Fruit fly (Drosophila melanogaster) whole organism: ENCODE results near the gene CG12224.
A peak's percentile ranks its signal among the peaks of the same experiment; 100 is the strongest.

Experiments
- CG8478 ChIP-seq: fragments of >200 bp; optimal IDR thresholded peaks from 2 replicates; lab custom pipeline; 2018; ENCODE audit warnings: inconsistent platforms
- Dll ChIP-seq: fragments of >200 bp; optimal IDR thresholded peaks from 2 replicates; lab custom pipeline; 2017
- EcR ChIP-seq, 2 experiments: fragments of >200 bp; optimal IDR thresholded peaks; 2 replicates each; lab custom pipeline; 2017; ENCODE audit warnings: missing biosample characterization in 2 of 2, missing genetic modification characterization in 2 of 2, missing genetic modification reagents in 2 of 2
- pan ChIP-seq: fragments of >200 bp; optimal IDR thresholded peaks from 2 replicates; lab custom pipeline; 2017
- psq ChIP-seq: fragments of >200 bp; optimal IDR thresholded peaks from 2 replicates; lab custom pipeline; 2017
- usp ChIP-seq: fragments of >200 bp; optimal IDR thresholded peaks from 2 replicates; lab custom pipeline; 2017; ENCODE audit warnings: missing biosample characterization, missing genetic modification characterization, mixed read lengths

CG12224 gene

DNA sequence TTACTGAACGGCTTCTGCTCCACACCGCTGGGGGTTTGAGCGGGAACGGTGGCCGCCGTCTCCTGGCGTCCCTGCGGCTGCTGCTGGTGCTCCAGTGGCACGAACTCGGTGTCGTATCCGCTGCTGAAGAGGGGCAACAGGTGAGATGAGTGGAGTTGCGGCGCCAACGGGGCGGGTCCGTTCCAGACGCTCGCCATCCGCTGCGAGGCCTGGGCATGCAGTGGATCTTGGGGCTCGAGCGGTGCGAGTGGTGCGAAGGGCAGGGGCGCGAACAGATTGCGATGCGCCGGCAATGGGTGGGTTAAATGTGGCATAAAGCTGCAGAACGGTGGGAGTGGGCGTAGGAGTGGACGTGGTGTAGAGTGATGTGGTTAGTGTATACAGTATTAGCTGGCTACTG is 7.3 kb upstream of the CG12224 start:
- no peak for TF ChIP-seq CG8478
- no peak for TF ChIP-seq EcR (GFP tag; optimal IDR thresholded peaks at IDR 0.05; lab: Kevin White, UChicago)
- no peak for TF ChIP-seq usp (GFP tag; lab: Kevin White, UChicago)
- no peak for TF ChIP-seq pan (lab: Kevin White, UChicago)
- no peak for TF ChIP-seq Dll (lab: Kevin White, UChicago)
- no peak for TF ChIP-seq psq (lab: Kevin White, UChicago)

DNA sequence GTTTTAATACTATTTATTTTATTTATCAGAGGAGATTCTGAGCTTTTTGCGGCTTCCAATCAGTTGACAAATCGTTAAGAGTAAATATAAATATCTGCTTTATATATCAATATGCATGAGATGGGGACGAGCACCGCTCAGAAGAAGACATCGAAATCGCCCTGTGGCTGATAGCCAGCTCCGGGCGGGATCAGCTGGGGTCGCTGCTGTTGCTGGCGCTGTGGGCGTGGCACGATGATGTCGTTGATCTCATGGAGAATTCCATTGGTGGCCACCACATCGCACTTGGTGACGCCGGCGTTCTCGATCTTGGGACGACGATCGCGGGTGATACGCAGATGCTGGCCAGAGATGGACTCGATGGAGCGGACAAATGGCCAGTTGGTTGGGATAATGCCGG is 3.0 kb upstream of the CG12224 start:
- no peak for TF ChIP-seq psq (lab: Kevin White, UChicago)
- no peak for TF ChIP-seq EcR (GFP tag; optimal IDR thresholded peaks at IDR 0.05; lab: Kevin White, UChicago)
- TF ChIP-seq pan (lab: Kevin White, UChicago) = no peak
- no peak for TF ChIP-seq Dll (lab: Kevin White, UChicago)
- TF ChIP-seq CG8478 = no peak
- TF ChIP-seq usp (GFP tag; lab: Kevin White, UChicago) = no peak

DNA sequence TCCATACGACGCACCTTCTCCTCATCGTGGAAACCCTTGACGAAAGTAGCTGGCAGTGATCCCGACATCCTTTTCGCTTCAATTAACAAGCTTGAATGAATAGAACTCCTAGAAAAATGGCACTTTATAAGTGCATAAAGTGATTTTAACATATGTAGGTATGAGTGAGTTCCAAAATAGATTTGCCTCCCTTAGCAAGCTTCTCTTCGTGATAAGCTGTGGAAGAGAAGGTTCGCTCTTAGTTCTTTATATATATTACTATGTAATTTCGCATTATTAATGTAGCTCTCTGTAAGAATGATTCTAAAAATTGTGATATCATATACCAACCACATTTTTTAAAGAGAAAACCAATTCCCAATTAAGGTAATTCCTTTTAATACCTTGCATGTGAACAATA is 2.6 kb upstream of the CG12224 start, which contains the start of gene CG3397:
TSS of gene CG3397 (minus strand) at position 101 of the 400 bp plus-strand sequence.
- TF ChIP-seq pan (lab: Kevin White, UChicago) (no peak), usp (GFP tag; lab: Kevin White, UChicago) (no peak), EcR (GFP tag; optimal IDR thresholded peaks at IDR 0.05; lab: Kevin White, UChicago) (no peak), Dll (lab: Kevin White, UChicago) (no peak), psq (lab: Kevin White, UChicago) (no peak), CG8478 (no peak)

DNA sequence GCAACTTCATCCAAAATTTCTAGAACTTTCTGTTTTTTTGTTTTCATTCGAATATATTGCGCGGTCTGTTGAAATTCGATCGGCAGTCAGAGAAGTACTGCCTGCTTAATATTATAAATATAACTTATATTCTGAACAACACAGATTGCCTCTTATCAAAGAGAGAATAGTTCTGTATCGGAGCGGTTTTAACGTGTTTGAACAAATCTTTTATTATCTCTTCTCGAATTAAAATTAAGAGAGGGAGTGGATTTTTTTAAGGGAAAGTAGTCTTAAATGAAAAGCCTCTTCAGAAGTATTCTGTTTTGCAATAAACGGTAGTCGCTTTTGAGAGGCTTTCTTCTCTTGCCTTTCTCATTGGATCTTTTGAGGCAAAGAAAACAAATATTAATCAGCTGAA is 685 bp upstream of the CG12224 start:
- TF ChIP-seq Dll (lab: Kevin White, UChicago) (no peak), pan (lab: Kevin White, UChicago) (no peak), EcR (GFP tag; optimal IDR thresholded peaks at IDR 0.05; lab: Kevin White, UChicago) (no peak), psq (lab: Kevin White, UChicago) (no peak), usp (GFP tag; lab: Kevin White, UChicago) (no peak), CG8478 (no peak)

DNA sequence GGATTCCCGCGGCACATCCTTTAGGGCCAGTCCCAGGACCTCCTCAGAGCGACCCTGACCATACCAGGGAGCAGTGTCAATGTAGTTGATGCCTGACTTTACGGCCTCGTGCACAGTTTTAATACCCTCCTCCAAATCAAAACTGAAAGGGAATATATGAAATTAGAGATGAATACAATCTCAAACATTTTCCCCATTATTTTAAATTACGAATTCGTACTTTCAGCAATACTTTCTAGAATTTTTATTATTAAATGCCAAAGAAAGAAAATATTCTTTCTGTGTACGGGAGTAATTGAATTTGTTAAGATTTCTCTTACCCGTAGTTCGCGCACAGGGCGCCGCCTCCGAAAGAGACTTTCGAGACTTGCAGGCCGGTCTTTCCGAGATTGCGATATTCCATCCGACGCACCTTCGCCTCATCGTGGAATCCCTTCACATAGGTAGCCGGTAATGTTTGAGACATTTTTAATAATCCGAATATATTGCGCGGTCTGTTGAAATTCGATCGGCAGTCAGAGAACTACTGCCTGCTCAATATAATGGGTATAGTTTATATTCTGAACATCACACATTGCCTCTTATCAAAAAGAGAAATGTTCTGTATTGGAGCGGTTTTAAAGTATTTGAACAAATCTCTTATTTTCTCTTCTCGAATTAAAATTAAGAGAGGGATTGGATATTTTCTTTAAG is 1.8 kb downstream of the CG12224 start, which contains the start of gene CG18547:
TSS of gene CG18547 (minus strand) at position 512 of the 693 bp plus-strand sequence.
- TF ChIP-seq Dll (lab: Kevin White, UChicago) (no peak), psq (lab: Kevin White, UChicago) (no peak), usp (GFP tag; lab: Kevin White, UChicago) (no peak), EcR (GFP tag; optimal IDR thresholded peaks at IDR 0.05; lab: Kevin White, UChicago) (no peak), pan (lab: Kevin White, UChicago) (no peak), CG8478 (no peak)

DNA sequence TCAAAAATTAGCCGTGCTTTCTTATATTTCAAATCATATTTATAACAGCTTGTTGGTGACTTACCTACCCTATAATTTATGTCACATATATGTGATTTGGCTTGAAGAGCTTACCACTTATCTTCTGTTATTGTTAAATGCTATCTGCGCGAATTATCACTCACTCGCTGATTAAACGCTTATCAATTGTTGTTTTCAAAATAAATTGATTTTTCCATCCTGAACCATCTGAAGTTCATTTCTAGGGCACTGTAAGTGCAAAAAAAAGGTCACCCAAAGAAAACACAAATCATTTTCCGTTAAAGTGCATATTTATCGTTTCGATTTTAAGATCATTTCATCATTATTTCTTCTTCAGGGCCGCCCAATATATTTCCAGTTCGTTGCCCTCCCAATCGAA is 3.6 kb downstream of the CG12224 start:
- TF ChIP-seq CG8478 (no peak), pan (lab: Kevin White, UChicago) (no peak), usp (GFP tag; lab: Kevin White, UChicago) (no peak), Dll (lab: Kevin White, UChicago) (no peak), psq (lab: Kevin White, UChicago) (no peak), EcR (GFP tag; optimal IDR thresholded peaks at IDR 0.05; lab: Kevin White, UChicago) (no peak)

DNA sequence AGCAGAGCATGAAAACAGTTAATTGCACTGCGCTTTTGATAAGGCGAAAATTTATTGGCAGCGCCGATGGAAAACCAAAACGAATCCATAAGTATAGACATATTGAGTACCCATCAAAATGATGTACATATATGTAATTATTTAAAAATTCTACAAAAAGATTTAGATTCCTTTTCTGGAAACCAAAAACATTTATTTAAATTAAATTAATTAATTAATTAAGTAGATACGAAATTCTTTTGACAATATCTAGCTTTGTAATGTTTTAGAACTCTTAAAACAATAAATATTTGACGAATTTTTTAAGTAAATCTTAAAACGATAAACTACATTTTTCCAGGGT is 4.6 kb downstream of the CG12224 start:
- TF ChIP-seq pan (lab: Kevin White, UChicago) (peak; percentile 44), EcR (GFP tag; optimal IDR thresholded peaks at IDR 0.05; lab: Kevin White, UChicago) (no peak)

DNA sequence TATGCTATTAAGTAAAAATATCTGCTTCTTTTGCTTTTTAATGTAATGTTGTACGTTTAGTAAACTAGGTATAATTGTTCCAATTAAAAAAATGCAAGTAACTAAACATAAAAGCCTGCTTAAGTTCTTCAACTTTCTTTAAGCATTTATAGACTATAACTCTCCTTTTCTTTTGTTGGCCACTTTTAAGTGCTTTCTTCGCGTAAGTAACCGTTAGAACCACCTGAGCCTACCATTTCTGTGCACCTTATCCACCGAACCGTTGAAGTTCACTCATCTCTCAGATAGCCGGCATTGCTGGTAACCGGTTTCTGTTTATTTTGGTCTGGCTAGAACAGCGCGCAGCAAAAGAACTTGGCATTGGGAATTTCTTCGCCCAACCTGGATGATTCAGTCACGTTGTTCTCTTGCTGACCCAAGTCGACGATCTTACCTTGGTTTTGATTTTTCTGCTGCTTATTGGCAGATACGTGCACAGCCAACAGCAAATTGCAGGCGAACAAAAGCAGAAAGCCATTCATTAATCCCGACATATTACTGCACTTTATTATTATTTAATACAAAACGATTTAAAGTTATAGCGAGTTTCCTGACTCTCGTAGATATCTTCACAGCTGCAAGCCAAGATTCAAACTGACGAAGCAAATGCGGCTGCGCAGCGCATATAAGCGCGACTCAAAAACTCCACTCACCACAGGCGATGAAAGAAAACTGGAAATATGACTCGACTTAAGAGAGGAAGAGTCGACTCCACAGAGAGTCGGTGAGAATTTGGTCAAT is 5.1 kb downstream of the CG12224 start, which contains the start of gene CG10005:
TSS of gene CG10005 (minus strand) at position 642 of the 780 bp plus-strand sequence.
- peak in 1 of 2 experiments; percentile 67 for TF ChIP-seq EcR (GFP tag; optimal IDR thresholded peaks at IDR 0.05; lab: Kevin White, UChicago)
- TF ChIP-seq pan (lab: Kevin White, UChicago) = no peak

DNA sequence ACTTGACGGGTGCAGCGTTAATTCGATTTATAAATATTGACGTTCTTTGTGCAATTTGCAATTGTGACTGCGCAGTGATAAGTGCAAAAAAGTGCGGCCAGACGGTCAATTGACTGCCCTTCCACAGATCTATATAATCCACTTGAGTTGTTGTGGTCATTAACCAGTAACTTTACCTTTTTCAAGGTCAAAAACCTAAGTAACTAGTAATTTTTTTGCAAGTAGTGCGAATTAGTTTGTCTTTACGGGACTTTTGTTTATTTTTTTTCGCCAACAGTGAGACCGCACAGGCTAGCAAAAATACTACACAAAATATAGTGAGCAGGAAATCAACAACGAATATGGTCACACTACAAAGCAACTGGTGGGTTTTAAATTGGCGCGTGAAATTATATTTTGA is 7.2 kb downstream of the CG12224 start, which contains the start of gene Tango9:
TSS of gene Tango9 (minus strand) at position 280 of the 400 bp plus-strand sequence.
- TF ChIP-seq psq (lab: Kevin White, UChicago) = no peak
- no peak for TF ChIP-seq usp (GFP tag; lab: Kevin White, UChicago)
- no peak for TF ChIP-seq Dll (lab: Kevin White, UChicago)
- TF ChIP-seq EcR (GFP tag; optimal IDR thresholded peaks at IDR 0.05; lab: Kevin White, UChicago) = no peak
- no peak for TF ChIP-seq pan (lab: Kevin White, UChicago)
- TF ChIP-seq CG8478 = no peak

DNA sequence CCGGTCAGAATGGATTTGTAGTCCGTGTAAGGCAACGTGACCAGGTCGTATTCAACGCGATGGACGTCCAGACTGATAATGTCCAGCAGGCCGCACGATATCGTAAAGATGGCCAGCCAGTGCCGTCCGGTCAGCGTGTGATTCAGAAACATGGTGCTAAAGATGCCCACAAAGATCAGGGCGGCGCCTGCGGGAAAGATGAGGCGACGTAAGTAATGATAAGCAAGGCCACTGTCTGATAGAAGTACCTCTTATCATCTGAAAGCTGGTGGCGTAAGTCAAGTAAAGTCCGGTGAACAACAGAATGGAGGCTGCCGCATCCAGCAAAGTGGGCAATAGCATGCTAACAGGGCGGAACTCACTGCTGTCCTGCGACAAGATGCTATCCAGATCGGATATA is 8.0 kb downstream of the CG12224 start:
- TF ChIP-seq usp (GFP tag; lab: Kevin White, UChicago) (no peak), Dll (lab: Kevin White, UChicago) (no peak)

DNA sequence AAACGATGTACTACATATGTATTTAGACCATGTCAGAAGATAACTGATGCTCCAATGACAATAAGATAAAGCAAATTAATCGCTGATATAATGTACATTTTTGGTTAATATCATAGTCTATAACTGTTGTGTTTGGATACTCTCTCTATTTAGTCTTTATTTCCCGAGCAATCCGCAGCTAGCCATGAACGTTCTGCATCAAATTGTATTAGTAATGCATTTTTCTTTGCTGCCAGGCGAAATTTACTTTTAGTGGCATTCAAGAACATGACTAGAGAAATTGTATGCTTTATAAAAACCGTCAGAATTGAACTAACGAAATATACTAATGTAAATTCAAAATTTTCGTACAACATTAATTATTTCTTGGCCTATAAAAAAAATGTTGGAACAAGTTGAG is 10.5 kb downstream of the CG12224 start, which contains the start of gene GC2:
TSS of gene GC2 (plus strand) at position 301 of the 400 bp plus-strand sequence.
- TF ChIP-seq pan (lab: Kevin White, UChicago) (no peak), Dll (lab: Kevin White, UChicago) (no peak), CG8478 (no peak), usp (GFP tag; lab: Kevin White, UChicago) (no peak), psq (lab: Kevin White, UChicago) (no peak), EcR (GFP tag; optimal IDR thresholded peaks at IDR 0.05; lab: Kevin White, UChicago) (no peak)

DNA sequence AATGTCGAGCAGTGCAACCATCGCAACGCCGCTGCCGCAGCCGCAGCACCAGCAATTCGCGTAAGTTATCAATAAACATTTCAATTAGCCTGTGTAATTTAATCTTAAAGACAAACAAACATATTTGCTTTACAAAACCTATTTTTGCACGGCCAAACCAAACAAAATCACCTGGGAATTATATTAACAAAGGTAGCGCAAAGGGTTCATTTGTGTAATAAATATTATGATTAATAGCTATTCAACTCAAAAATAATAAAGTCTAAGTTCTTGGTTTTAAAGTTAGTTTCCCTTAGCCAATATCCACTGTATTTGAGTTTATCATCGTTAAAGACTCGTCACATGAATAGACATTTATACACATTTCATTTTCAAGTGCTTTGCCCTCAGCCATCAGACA is 12.6 kb downstream of the CG12224 start:
- TF ChIP-seq Dll (lab: Kevin White, UChicago) = no peak
- no peak for TF ChIP-seq psq (lab: Kevin White, UChicago)
- no peak for TF ChIP-seq usp (GFP tag; lab: Kevin White, UChicago)
- TF ChIP-seq CG8478 = no peak
- no peak for TF ChIP-seq EcR (GFP tag; optimal IDR thresholded peaks at IDR 0.05; lab: Kevin White, UChicago)
- no peak for TF ChIP-seq pan (lab: Kevin White, UChicago)
